Worm (Caenorhabditis elegans) whole organism, L4 larva: ENCODE results near the gene D2045.8.

Source experiments
- D1046.2 ChIP-seq: fragments of 200-800 bp; sonication (Bioruptor generic); IDR thresholded peaks from 2 replicates; pipeline ENCODE4 v1.3.6; 2022; ENCODE audit warnings: missing genetic modification characterization, missing compliant biosample characterization
- F10B5.3 ChIP-seq: sonication (generic microtip); optimal IDR thresholded peaks from 2 replicates; lab custom pipeline; 2016; ENCODE audit warnings: mild to moderate bottlenecking, missing genetic modification characterization, missing compliant biosample characterization
- F26F4.8 ChIP-seq: fragments of 200-800 bp; sonication (Bioruptor generic); conservative IDR thresholded peaks from 2 replicates; pipeline ENCODE4 v1.3.6; 2022; ENCODE audit warnings: missing genetic modification characterization, missing compliant biosample characterization
- F37D6.2 ChIP-seq: sonication (generic microtip); optimal IDR thresholded peaks from 2 replicates; lab custom pipeline; 2016; ENCODE audit warnings: mild to moderate bottlenecking, missing genetic modification characterization, missing compliant biosample characterization
- F44E2.7 ChIP-seq: fragments of 200-800 bp; sonication (Bioruptor generic); IDR thresholded peaks from 2 replicates; pipeline ENCODE4 v2.1.2; 2022; ENCODE audit warnings: missing genetic modification characterization, missing compliant biosample characterization
- R02D3.7 ChIP-seq: fragments of 150-350 bp; sonication (generic microtip); optimal IDR thresholded peaks from 3 replicates; lab custom pipeline; 2014; ENCODE audit warnings: missing biosample characterization, missing genetic modification characterization
- Y5F2A.4 ChIP-seq: fragments of 200-800 bp; sonication (Bioruptor generic); optimal IDR thresholded peaks from 2 replicates; lab custom pipeline; 2018; ENCODE audit warnings: mild to moderate bottlenecking, missing genetic modification characterization, missing compliant biosample characterization
- ZK337.2 ChIP-seq: fragments of 200-800 bp; sonication (Bioruptor generic); IDR thresholded peaks from 2 replicates; pipeline ENCODE4 v1.3.6; 2022; ENCODE audit warnings: missing genetic modification reagents, missing genetic modification characterization, missing compliant biosample characterization
- arid-1 ChIP-seq: fragments of 200-800 bp; sonication (Bioruptor generic); conservative IDR thresholded peaks from 2 replicates; pipeline ENCODE4 v1.3.6; 2022; ENCODE audit warnings: missing genetic modification reagents, missing genetic modification characterization, missing compliant biosample characterization
- attf-4 ChIP-seq: sonication (generic microtip); optimal IDR thresholded peaks from 3 replicates; lab custom pipeline; 2017; ENCODE audit warnings: missing biosample characterization, missing genetic modification characterization
- ceh-20 ChIP-seq: fragments of 200-800 bp; sonication (Bioruptor generic); IDR thresholded peaks from 2 replicates; pipeline ENCODE4 v1.3.6; 2022; ENCODE audit warnings: missing genetic modification reagents, missing genetic modification characterization, missing compliant biosample characterization
- ceh-28 ChIP-seq: fragments of 150-350 bp; optimal IDR thresholded peaks from 2 replicates; lab custom pipeline; 2014; ENCODE audit warnings: missing biosample characterization, missing genetic modification reagents, missing genetic modification characterization
- ceh-32 ChIP-seq: sonication (generic microtip); optimal IDR thresholded peaks from 2 replicates; lab custom pipeline; 2016; ENCODE audit warnings: mild to moderate bottlenecking, missing genetic modification characterization, missing compliant biosample characterization; ENCODE audit not compliant: poor library complexity
- ceh-44 ChIP-seq: fragments of 200-800 bp; sonication (Bioruptor generic); IDR thresholded peaks from 2 replicates; pipeline ENCODE4 v1.3.6; 2022; ENCODE audit warnings: missing genetic modification reagents, missing genetic modification characterization, missing compliant biosample characterization
- ceh-62 ChIP-seq: sonication (generic microtip); optimal IDR thresholded peaks from 2 replicates; lab custom pipeline; 2017; ENCODE audit warnings: missing biosample characterization, missing genetic modification characterization
- ceh-82 ChIP-seq: sonication (generic microtip); optimal IDR thresholded peaks from 2 replicates; lab custom pipeline; 2017; ENCODE audit warnings: missing biosample characterization, missing genetic modification characterization
- ctbp-1 ChIP-seq: fragments of 200-800 bp; sonication (Bioruptor generic); IDR thresholded peaks from 2 replicates; pipeline ENCODE4 v1.3.6; 2022; ENCODE audit warnings: missing genetic modification reagents, missing genetic modification characterization, missing compliant biosample characterization
- daf-12 ChIP-seq: fragments of 150-350 bp; optimal IDR thresholded peaks from 2 replicates; lab custom pipeline; 2014; ENCODE audit warnings: missing biosample characterization, missing genetic modification reagents, missing genetic modification characterization
- daf-8 ChIP-seq: fragments of 200-800 bp; sonication (Bioruptor generic); IDR thresholded peaks from 2 replicates; pipeline ENCODE4 v1.3.6; 2022; ENCODE audit warnings: missing genetic modification characterization, missing compliant biosample characterization
- dmd-8 ChIP-seq: fragments of 200-800 bp; sonication (Bioruptor generic); IDR thresholded peaks from 2 replicates; pipeline ENCODE4 v1.3.6; 2022; ENCODE audit warnings: missing genetic modification characterization, missing compliant biosample characterization
- dmd-9 ChIP-seq: fragments of 200-800 bp; sonication (Bioruptor generic); IDR thresholded peaks from 2 replicates; pipeline ENCODE4 v1.3.6; 2022; ENCODE audit warnings: missing genetic modification reagents, missing genetic modification characterization, missing compliant biosample characterization
- dve-1 ChIP-seq: sonication (generic microtip); optimal IDR thresholded peaks from 2 replicates; lab custom pipeline; 2017; ENCODE audit warnings: antibody characterized with exemption, mild to moderate bottlenecking, missing genetic modification characterization, missing compliant biosample characterization; ENCODE audit not compliant: insufficient read depth
- egl-27 ChIP-seq: sonication (generic microtip); optimal IDR thresholded peaks from 3 replicates; lab custom pipeline; 2017; ENCODE audit warnings: missing biosample characterization, missing genetic modification reagents, missing genetic modification characterization
- egl-43 ChIP-seq: fragments of 200-800 bp; sonication (Bioruptor generic); IDR thresholded peaks from 2 replicates; pipeline ENCODE4 v1.3.6; 2022; ENCODE audit warnings: missing genetic modification reagents, missing genetic modification characterization, missing compliant biosample characterization
- fos-1 ChIP-seq: fragments of 150-350 bp; optimal IDR thresholded peaks from 2 replicates; lab custom pipeline; 2014; ENCODE audit warnings: missing biosample characterization, missing genetic modification characterization
- gei-8 ChIP-seq: fragments of 200-800 bp; sonication (Bioruptor generic); optimal IDR thresholded peaks from 2 replicates; lab custom pipeline; 2018; ENCODE audit warnings: mild to moderate bottlenecking, missing genetic modification characterization, missing compliant biosample characterization
- hmg-1.1 ChIP-seq: fragments of 200-800 bp; sonication (Bioruptor generic); IDR thresholded peaks from 2 replicates; pipeline ENCODE4 v1.3.6; 2022; ENCODE audit warnings: missing genetic modification reagents, missing genetic modification characterization, missing compliant biosample characterization
- jun-1 ChIP-seq: fragments of 150-350 bp; optimal IDR thresholded peaks from 2 replicates; lab custom pipeline; 2014; ENCODE audit warnings: missing biosample characterization, missing genetic modification reagents, missing genetic modification characterization
- lin-13 ChIP-seq: fragments of 150-350 bp; optimal IDR thresholded peaks from 2 replicates; lab custom pipeline; 2014; ENCODE audit warnings: missing biosample characterization, missing genetic modification reagents, missing genetic modification characterization
- mdl-1 ChIP-seq, 2 experiments: fragments of 150-350 bp in 1 of 2; sonication (generic microtip) in 1 of 2; optimal IDR thresholded peaks; 2 replicates each; lab custom pipeline; 2014 to 2017; ENCODE audit warnings: missing biosample characterization in 2 of 2, missing genetic modification characterization in 2 of 2
- mxl-2 ChIP-seq: fragments of 200-800 bp; sonication (Bioruptor generic); conservative IDR thresholded peaks from 2 replicates; pipeline ENCODE4 v1.3.6; 2022; ENCODE audit warnings: missing genetic modification reagents, missing genetic modification characterization, missing compliant biosample characterization
- mxl-3 ChIP-seq: fragments of 200-800 bp; sonication (Bioruptor generic); optimal IDR thresholded peaks from 2 replicates; lab custom pipeline; 2018; ENCODE audit warnings: mild to moderate bottlenecking, missing genetic modification characterization, missing compliant biosample characterization
- nhr-237 ChIP-seq: sonication (generic microtip); optimal IDR thresholded peaks from 2 replicates; lab custom pipeline; 2017; ENCODE audit warnings: missing biosample characterization, missing genetic modification characterization
- nhr-28 ChIP-seq: fragments of 150-350 bp; optimal IDR thresholded peaks from 2 replicates; lab custom pipeline; 2014; ENCODE audit warnings: missing biosample characterization, missing genetic modification characterization
- nhr-42 ChIP-seq: fragments of 200-800 bp; sonication (Bioruptor generic); IDR thresholded peaks from 2 replicates; pipeline ENCODE4 v1.3.6; 2022; ENCODE audit warnings: missing genetic modification characterization, missing compliant biosample characterization
- nhr-48 ChIP-seq: sonication (generic microtip); optimal IDR thresholded peaks from 2 replicates; lab custom pipeline; 2016; ENCODE audit warnings: mild to moderate bottlenecking, missing genetic modification characterization, missing compliant biosample characterization
- nhr-6 ChIP-seq: fragments of 150-350 bp; optimal IDR thresholded peaks from 2 replicates; lab custom pipeline; 2014; ENCODE audit warnings: missing biosample characterization, missing genetic modification characterization
- php-3 ChIP-seq: fragments of 200-800 bp; sonication (Bioruptor generic); IDR thresholded peaks from 2 replicates; pipeline ENCODE4 v1.3.6; 2022; ENCODE audit warnings: missing genetic modification reagents, missing genetic modification characterization, missing compliant biosample characterization
- rbr-2 ChIP-seq: sonication (generic microtip); optimal IDR thresholded peaks from 2 replicates; lab custom pipeline; 2016; ENCODE audit warnings: missing genotype, missing genetic modification characterization, missing compliant biosample characterization
- saeg-2 ChIP-seq: fragments of 200-800 bp; sonication (Bioruptor generic); IDR thresholded peaks from 2 replicates; pipeline ENCODE4 v1.3.6; 2022; ENCODE audit warnings: missing genetic modification reagents, missing genetic modification characterization, missing compliant biosample characterization
- sdz-12 ChIP-seq: fragments of 200-800 bp; sonication (Bioruptor generic); optimal IDR thresholded peaks from 2 replicates; lab custom pipeline; 2018; ENCODE audit warnings: mild to moderate bottlenecking, missing genetic modification characterization, missing compliant biosample characterization
- set-16 ChIP-seq: fragments of 200-800 bp; sonication (Bioruptor generic); IDR thresholded peaks from 2 replicates; pipeline ENCODE4 v1.3.6; 2022; ENCODE audit warnings: missing genetic modification reagents, missing genetic modification characterization, missing compliant biosample characterization
- snpc-1.2 ChIP-seq: fragments of 200-800 bp; sonication (Bioruptor generic); IDR thresholded peaks from 2 replicates; pipeline ENCODE4 v1.3.6; 2022; ENCODE audit warnings: missing genetic modification reagents, missing genetic modification characterization, missing compliant biosample characterization
- spr-1 ChIP-seq: sonication (generic microtip); optimal IDR thresholded peaks from 2 replicates; lab custom pipeline; 2016; ENCODE audit warnings: mild to moderate bottlenecking, missing genetic modification characterization, missing compliant biosample characterization
- unc-62 ChIP-seq, 3 experiments: fragments of 150-350 bp in 1 of 3; sonication (generic microtip); optimal IDR thresholded peaks in 2 of 3; peaks in 1 of 3; 1 replicate in 1 of 3; 2 replicates in 2 of 3; lab custom pipeline; 2014 to 2017; ENCODE audit warnings: missing biosample characterization in 3 of 3, missing genetic modification characterization in 3 of 3, missing genetic modification reagents in 3 of 3, missing genotype in 1 of 3
- vab-7 ChIP-seq: fragments of 200-800 bp; sonication (Bioruptor generic); IDR thresholded peaks from 2 replicates; pipeline ENCODE4 v1.3.6; 2022; ENCODE audit warnings: missing genetic modification reagents, missing genetic modification characterization, missing compliant biosample characterization
- zfp-2 ChIP-seq: sonication (generic microtip); optimal IDR thresholded peaks from 2 replicates; lab custom pipeline; 2016; ENCODE audit warnings: mild to moderate bottlenecking, missing genetic modification characterization, missing compliant biosample characterization
- zfp-3 ChIP-seq: fragments of 200-800 bp; sonication (Bioruptor generic); conservative IDR thresholded peaks from 2 replicates; pipeline ENCODE4 v1.3.6; 2022; ENCODE audit warnings: missing genetic modification reagents, missing genetic modification characterization, missing compliant biosample characterization
- zip-11 ChIP-seq: fragments of 200-800 bp; sonication (Bioruptor generic); IDR thresholded peaks from 2 replicates; pipeline ENCODE4 v1.3.6; 2022; ENCODE audit warnings: missing genetic modification characterization, missing compliant biosample characterization
- zip-2 ChIP-seq: fragments of 150-350 bp; optimal IDR thresholded peaks from 2 replicates; lab custom pipeline; 2014; ENCODE audit warnings: missing biosample characterization, missing genetic modification characterization

Gene D2045.8

DNA sequence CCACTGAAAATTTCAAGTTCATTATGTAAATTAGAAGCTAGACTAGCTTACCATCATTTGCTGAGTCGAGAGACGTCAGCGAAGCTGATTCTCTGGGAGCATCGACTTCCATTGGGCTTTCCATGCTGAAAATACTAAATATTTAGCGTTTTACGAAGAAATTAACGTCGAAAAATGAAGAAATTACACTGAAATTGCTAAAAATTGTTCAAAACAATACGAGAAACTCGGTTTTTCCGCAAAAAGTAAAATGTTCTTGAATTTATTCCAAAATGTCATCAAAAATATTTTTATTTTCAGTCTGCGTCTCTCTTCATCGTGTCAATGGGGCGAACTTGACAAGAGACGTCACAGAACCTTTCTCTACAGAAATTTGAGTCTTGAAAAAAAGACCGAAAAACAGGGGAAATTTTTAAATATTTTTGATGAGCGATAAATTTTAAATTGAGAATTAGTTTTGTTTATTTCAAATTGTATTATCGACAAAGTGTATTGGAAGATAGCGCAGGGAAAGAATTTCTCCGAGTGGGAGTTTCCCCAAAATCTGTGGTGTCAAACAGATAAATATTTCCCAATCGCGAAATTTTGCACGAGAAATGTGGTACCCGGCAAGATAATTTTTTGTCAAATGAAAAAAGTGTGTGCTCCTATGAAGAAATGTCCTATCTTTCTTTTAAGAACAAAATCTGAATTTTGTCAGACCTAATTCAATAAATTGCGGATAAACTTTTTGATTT lies 21.5 kb upstream of the D2045.8 start, which contains the start of gene ecps-1 (continued):
- TF ChIP-seq ctbp-1 (GFP tag; lab: Robert Waterston, UW) (no peak), Y5F2A.4 (GFP tag; lab: Kevin White, UChicago) (no peak), ceh-20 (peak; percentile 70; the same call in 1 of the 2 replicates), lin-13 (GFP tag; lab: Kevin White, UChicago) (no peak), attf-4 (tag; lab: Kevin White, UChicago) (no peak), egl-27 (tag; lab: Kevin White, UChicago) (no peak), mdl-1 (tag; optimal IDR thresholded peaks at IDR 0.05; lab: Kevin White, UChicago) (peak; percentile 61 to 75), D1046.2 (no peak), ceh-32 (tag; lab: Kevin White, UChicago) (no peak), hmg-1.1 (GFP tag; lab: Robert Waterston, UW) (peak; percentile 75), ceh-28 (tag; lab: Kevin White, UChicago) (no peak), zfp-3 (GFP tag; lab: Robert Waterston, UW) (0 out of 2 replicates have a peak, but pooled peaks have one; percentile 66), egl-43 (no peak), snpc-1.2 (GFP tag; lab: Robert Waterston, UW) (0 out of 2 replicates have a peak, but pooled peaks have one; percentile 38), gei-8 (GFP tag; lab: Kevin White, UChicago) (no peak), F44E2.7 (no peak), dve-1 (tag; lab: Kevin White, UChicago) (no peak), F10B5.3 (no peak), F26F4.8 (GFP tag; lab: Robert Waterston, UW) (no peak), sdz-12 (GFP tag; lab: Kevin White, UChicago) (no peak), rbr-2 (peak; percentile 60), mxl-3 (GFP tag; lab: Kevin White, UChicago) (peak; percentile 74), jun-1 (tag; lab: Kevin White, UChicago) (peak; percentile 56), ceh-44 (GFP tag; lab: Robert Waterston, UW) (peak; percentile 80; the same call in 1 of the 2 replicates), dmd-9 (GFP tag; lab: Robert Waterston, UW) (peak; percentile 86), ZK337.2 (peak; percentile 77), zip-11 (GFP tag; lab: Robert Waterston, UW) (no peak), fos-1 (peak; percentile 12), dmd-8 (GFP tag; lab: Robert Waterston, UW) (no peak), unc-62 (GFP tag; optimal IDR thresholded peaks at IDR 0.05 in 1 of 2; lab: Kevin White, UChicago) (no peak), unc-62 (tag; optimal IDR thresholded peaks at IDR 0.05; lab: Kevin White, UChicago) (no peak), mxl-2 (no peak), spr-1 (no peak), daf-8 (GFP tag; lab: Robert Waterston, UW) (no peak)
- TF ChIP-seq, all 104 proteins: peak for 48

DNA sequence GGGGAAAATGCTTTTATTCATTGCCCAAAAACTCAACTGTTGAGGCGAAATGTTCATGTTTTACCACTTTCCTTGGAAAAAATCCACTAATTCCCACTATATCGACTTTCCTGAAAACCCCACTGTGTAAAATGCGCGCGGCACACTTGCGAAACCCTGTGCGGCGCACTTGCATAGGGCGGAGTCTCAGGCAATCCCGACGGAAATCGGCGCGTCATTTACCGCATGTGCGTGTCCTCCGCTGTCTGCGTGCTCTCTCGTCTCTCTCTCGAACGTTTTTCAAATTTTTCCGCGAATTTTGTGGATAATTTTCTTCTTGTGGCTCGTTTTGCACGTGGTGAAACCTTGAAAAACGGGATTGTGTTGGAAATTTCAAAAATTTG lies 20.9 kb upstream of the D2045.8 start, which contains the start of gene atx-2:
Gene atx-2, plus strand, starts transcription at position 226 of the 383 bp plus-strand sequence.
- no peak for TF ChIP-seq daf-12
- 0 out of 2 replicates have a peak, but pooled peaks have one; percentile 61 for TF ChIP-seq saeg-2 (GFP tag; lab: Robert Waterston, UW)
- TF ChIP-seq nhr-6 (tag; lab: Kevin White, UChicago): no peak
- TF ChIP-seq F37D6.2 (tag; lab: Kevin White, UChicago): peak; percentile 66
- TF ChIP-seq ceh-82 (tag; lab: Kevin White, UChicago): no peak
- TF ChIP-seq arid-1 (GFP tag; lab: Robert Waterston, UW): peak; percentile 97
- TF ChIP-seq php-3: peak; percentile 91
- TF ChIP-seq zfp-2 (tag; lab: Kevin White, UChicago): no peak
- no peak for TF ChIP-seq ceh-62 (tag; lab: Kevin White, UChicago)
- no peak for TF ChIP-seq zip-2
- TF ChIP-seq ZK337.2: peak; percentile 86
- peak; percentile 71 for TF ChIP-seq nhr-48 (tag; lab: Kevin White, UChicago)
- no peak for TF ChIP-seq ceh-32 (tag; lab: Kevin White, UChicago)
- TF ChIP-seq egl-27 (tag; lab: Kevin White, UChicago): no peak
- peak; percentile 23 for TF ChIP-seq nhr-28 (tag; lab: Kevin White, UChicago)
- peak; percentile 84 for TF ChIP-seq set-16 (GFP tag; lab: Robert Waterston, UW)
- peak; percentile 31 for TF ChIP-seq R02D3.7 (tag; lab: Kevin White, UChicago)
- no peak for TF ChIP-seq nhr-237 (tag; lab: Kevin White, UChicago)
- peak; percentile 67 for TF ChIP-seq sdz-12 (GFP tag; lab: Kevin White, UChicago)
- TF ChIP-seq nhr-42 (GFP tag; lab: Robert Waterston, UW): peak; percentile 88
- peak; percentile 97 for TF ChIP-seq vab-7 (GFP tag; lab: Robert Waterston, UW)
- no peak for TF ChIP-seq daf-8 (GFP tag; lab: Robert Waterston, UW)
